Worm (Caenorhabditis elegans) whole organism, late embryonic: Measurements from ENCODE around the gene H03E18.1.

Source experiments
- C08G9.2 ChIP-seq: sonication (generic microtip); optimal IDR thresholded peaks from 2 replicates; lab custom pipeline; 2016; ENCODE audit warnings: mild to moderate bottlenecking, missing genetic modification characterization, moderate library complexity, missing compliant biosample characterization
- K09A11.1 ChIP-seq: sonication (generic microtip); optimal IDR thresholded peaks from 2 replicates; lab custom pipeline; 2017; ENCODE audit warnings: antibody characterized with exemption, mild to moderate bottlenecking, missing genetic modification characterization, missing compliant biosample characterization; ENCODE audit not compliant: insufficient read depth
- ahr-1 ChIP-seq: sonication (generic microtip); optimal IDR thresholded peaks from 2 replicates; lab custom pipeline; 2016; ENCODE audit warnings: missing genetic modification characterization, missing compliant biosample characterization
- ama-1 ChIP-seq: fragments of 150-350 bp; optimal IDR thresholded peaks from 2 replicates; lab custom pipeline; 2014
- ceh-14 ChIP-seq: sonication (generic microtip); optimal IDR thresholded peaks from 2 replicates; lab custom pipeline; 2016; ENCODE audit warnings: missing genotype, missing genetic modification characterization, missing compliant biosample characterization
- ceh-18 ChIP-seq: sonication (generic microtip); optimal IDR thresholded peaks from 2 replicates; lab custom pipeline; 2016; ENCODE audit warnings: missing genetic modification characterization, missing compliant biosample characterization
- ceh-2 ChIP-seq: sonication (generic microtip); optimal IDR thresholded peaks from 2 replicates; lab custom pipeline; 2016; ENCODE audit warnings: missing genotype, missing genetic modification characterization, missing compliant biosample characterization
- ceh-22 ChIP-seq: sonication (generic microtip); optimal IDR thresholded peaks from 2 replicates; lab custom pipeline; 2017; ENCODE audit warnings: missing biosample characterization, missing genetic modification characterization
- ceh-31 ChIP-seq: sonication (generic microtip); optimal IDR thresholded peaks from 2 replicates; lab custom pipeline; 2016; ENCODE audit warnings: missing genetic modification characterization, missing compliant biosample characterization
- ceh-34 ChIP-seq: sonication (generic microtip); optimal IDR thresholded peaks from 2 replicates; lab custom pipeline; 2016; ENCODE audit warnings: mild to moderate bottlenecking, missing genetic modification characterization, missing compliant biosample characterization
- ceh-48 ChIP-seq: sonication (generic microtip); optimal IDR thresholded peaks from 2 replicates; lab custom pipeline; 2016; ENCODE audit warnings: missing genetic modification characterization, inconsistent platforms, missing compliant biosample characterization
- che-1 ChIP-seq: sonication (generic microtip); optimal IDR thresholded peaks from 2 replicates; lab custom pipeline; 2016; ENCODE audit warnings: mild to moderate bottlenecking, missing genetic modification characterization, missing compliant biosample characterization
- dve-1 ChIP-seq: sonication (generic microtip); optimal IDR thresholded peaks from 2 replicates; lab custom pipeline; 2017; ENCODE audit warnings: antibody characterized with exemption, mild to moderate bottlenecking, missing genetic modification characterization, missing compliant biosample characterization
- elt-2 ChIP-seq: sonication (generic microtip); optimal IDR thresholded peaks from 2 replicates; lab custom pipeline; 2016; ENCODE audit warnings: missing genetic modification reagents, missing genetic modification characterization, missing compliant biosample characterization
- eyg-1 ChIP-seq: sonication (generic microtip); optimal IDR thresholded peaks from 2 replicates; lab custom pipeline; 2016; ENCODE audit warnings: missing genotype, missing genetic modification characterization, missing compliant biosample characterization
- hlh-13 ChIP-seq: fragments of 200-800 bp; sonication (Bioruptor generic); optimal IDR thresholded peaks from 2 replicates; lab custom pipeline; 2018; ENCODE audit warnings: mild to moderate bottlenecking, missing genetic modification characterization, missing compliant biosample characterization
- hlh-15 ChIP-seq: sonication (generic microtip); optimal IDR thresholded peaks from 2 replicates; lab custom pipeline; 2016; ENCODE audit warnings: missing genetic modification characterization, missing compliant biosample characterization
- hlh-30 ChIP-seq: sonication (generic microtip); optimal IDR thresholded peaks from 2 replicates; lab custom pipeline; 2017; ENCODE audit warnings: antibody characterized with exemption, missing genetic modification characterization, missing compliant biosample characterization; ENCODE audit not compliant: insufficient read depth
- hlh-6 ChIP-seq: sonication (generic microtip); optimal IDR thresholded peaks from 2 replicates; lab custom pipeline; 2016; ENCODE audit warnings: missing genotype, missing genetic modification characterization, missing compliant biosample characterization
- hlh-8 ChIP-seq: sonication (generic microtip); optimal IDR thresholded peaks from 2 replicates; lab custom pipeline; 2016; ENCODE audit warnings: missing genotype, missing genetic modification characterization, missing compliant biosample characterization
- lim-6 ChIP-seq: sonication (generic microtip); optimal IDR thresholded peaks from 2 replicates; lab custom pipeline; 2016; ENCODE audit warnings: missing genetic modification characterization, missing compliant biosample characterization
- lin-11 ChIP-seq: fragments of 200-800 bp; sonication (Bioruptor generic); optimal IDR thresholded peaks from 2 replicates; lab custom pipeline; 2018; ENCODE audit warnings: mild to moderate bottlenecking, missing genetic modification characterization, missing compliant biosample characterization
- madf-2 ChIP-seq: sonication (generic microtip); optimal IDR thresholded peaks from 2 replicates; lab custom pipeline; 2017; ENCODE audit warnings: missing genetic modification characterization, missing compliant biosample characterization
- nfya-1 ChIP-seq: sonication (generic microtip); optimal IDR thresholded peaks from 2 replicates; lab custom pipeline; 2017; ENCODE audit warnings: missing genetic modification characterization, mild to moderate bottlenecking, missing compliant biosample characterization, antibody characterized with exemption, moderate library complexity
- npax-4 ChIP-seq: sonication (generic microtip); optimal IDR thresholded peaks from 2 replicates; lab custom pipeline; 2016; ENCODE audit warnings: missing genetic modification characterization, missing compliant biosample characterization
- pax-1 ChIP-seq: fragments of 150-350 bp; optimal IDR thresholded peaks from 2 replicates; lab custom pipeline; 2014; ENCODE audit warnings: missing biosample characterization, missing genetic modification characterization
- pha-2 ChIP-seq: sonication (generic microtip); optimal IDR thresholded peaks from 2 replicates; lab custom pipeline; 2017; ENCODE audit warnings: mild to moderate bottlenecking, missing genetic modification characterization, missing compliant biosample characterization
- pha-4 ChIP-seq: fragments of 150-350 bp; optimal IDR thresholded peaks from 2 replicates; lab custom pipeline; 2018; ENCODE audit warnings: missing biosample characterization, missing genetic modification reagents, missing genetic modification characterization
- pqm-1 ChIP-seq: sonication (generic microtip); optimal IDR thresholded peaks from 2 replicates; lab custom pipeline; 2016; ENCODE audit warnings: missing genetic modification characterization, missing compliant biosample characterization
- ref-2 ChIP-seq: sonication (generic microtip); optimal IDR thresholded peaks from 2 replicates; lab custom pipeline; 2016; ENCODE audit warnings: missing genetic modification characterization, missing compliant biosample characterization
- rnt-1 ChIP-seq: sonication (generic microtip); optimal IDR thresholded peaks from 2 replicates; lab custom pipeline; 2016; ENCODE audit warnings: missing genetic modification characterization, missing compliant biosample characterization
- sdc-2 ChIP-seq: sonication (generic microtip); optimal IDR thresholded peaks from 2 replicates; lab custom pipeline; 2016; ENCODE audit warnings: missing genotype, missing genetic modification characterization, missing compliant biosample characterization
- syd-9 ChIP-seq: sonication (generic microtip); optimal IDR thresholded peaks from 2 replicates; lab custom pipeline; 2016; ENCODE audit warnings: mild to moderate bottlenecking, missing genetic modification characterization, moderate library complexity, missing compliant biosample characterization
- tbx-2 ChIP-seq: sonication (generic microtip); optimal IDR thresholded peaks from 2 replicates; lab custom pipeline; 2016; ENCODE audit warnings: missing genetic modification characterization, missing compliant biosample characterization
- tbx-7 ChIP-seq: sonication (generic microtip); optimal IDR thresholded peaks from 2 replicates; lab custom pipeline; 2016; ENCODE audit warnings: missing genotype, missing genetic modification characterization, missing compliant biosample characterization
- unc-3 ChIP-seq, 2 experiments: fragments of 200-800 bp in 1 of 2; sonication (Bioruptor generic) in 1 of 2; sonication (generic microtip) in 1 of 2; conservative IDR thresholded peaks in 1 of 2; optimal IDR thresholded peaks in 1 of 2; 2 replicates each; pipeline versions ENCODE4 v1.3.6 to Lab custom; 2016 to 2022; ENCODE audit warnings: missing compliant biosample characterization in 2 of 2, missing genetic modification characterization in 2 of 2, missing genetic modification reagents in 1 of 2
- unc-42 ChIP-seq: sonication (generic microtip); optimal IDR thresholded peaks from 2 replicates; lab custom pipeline; 2016; ENCODE audit warnings: missing genotype, missing genetic modification characterization, missing compliant biosample characterization
- unc-55 ChIP-seq: sonication (generic microtip); optimal IDR thresholded peaks from 2 replicates; lab custom pipeline; 2017; ENCODE audit warnings: missing biosample characterization, missing genetic modification reagents, missing genetic modification characterization
- unc-86 ChIP-seq: sonication (generic microtip); optimal IDR thresholded peaks from 2 replicates; lab custom pipeline; 2016; ENCODE audit warnings: missing genetic modification characterization, missing compliant biosample characterization

H03E18.1 gene

DNA sequence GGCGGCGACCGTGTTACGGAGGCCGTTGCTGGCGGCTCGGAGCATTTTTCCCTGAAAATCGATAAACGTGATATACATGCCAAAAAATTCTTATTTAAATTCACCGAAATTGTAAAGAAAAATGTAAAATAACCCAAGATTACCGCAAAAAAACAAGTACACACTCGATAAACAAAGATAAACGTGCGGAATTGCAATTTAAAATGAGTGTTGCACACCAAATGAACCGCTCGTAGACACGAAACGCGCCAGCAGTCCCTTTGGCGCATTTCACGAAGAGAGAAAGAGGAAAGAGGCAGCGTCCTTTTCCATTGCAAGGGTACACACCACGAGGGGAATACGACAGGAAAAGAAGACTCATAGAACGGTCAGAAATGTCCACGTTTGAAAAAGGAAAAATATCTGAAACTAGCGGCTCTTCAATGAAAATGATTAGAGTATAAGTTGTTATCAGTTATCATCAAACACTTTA, 38.3 kb downstream of the H03E18.1 start, which contains the start of gene sdha-1 (continued):
- TF ChIP-seq unc-86 (tag; lab: Kevin White, UChicago) (no peak), pha-4 (tag; lab: Kevin White, UChicago) (no peak), pqm-1 (tag; lab: Kevin White, UChicago) (peak; percentile 42), unc-3 (GFP tag; conservative IDR thresholded peaks at IDR 0.05; lab: Robert Waterston, UW) (no peak), unc-3 (tag; optimal IDR thresholded peaks at IDR 0.05; lab: Kevin White, UChicago) (no peak), hlh-15 (tag; lab: Kevin White, UChicago) (no peak), ahr-1 (no peak), C08G9.2 (tag; lab: Kevin White, UChicago) (no peak), madf-2 (tag; lab: Kevin White, UChicago) (no peak), K09A11.1 (tag; lab: Kevin White, UChicago) (no peak), pax-1 (tag; lab: Kevin White, UChicago) (no peak), hlh-8 (tag; lab: Kevin White, UChicago) (no peak), pha-2 (no peak), tbx-2 (tag; lab: Kevin White, UChicago) (peak; percentile 54), lin-11 (no peak), ceh-34 (tag; lab: Kevin White, UChicago) (peak; percentile 41), unc-42 (tag; lab: Kevin White, UChicago) (peak; percentile 34), hlh-6 (tag; lab: Kevin White, UChicago) (no peak), npax-4 (tag; lab: Kevin White, UChicago) (no peak), hlh-13 (GFP tag; lab: Kevin White, UChicago) (no peak), syd-9 (tag; lab: Kevin White, UChicago) (no peak), eyg-1 (tag; lab: Kevin White, UChicago) (no peak), nfya-1 (tag; lab: Kevin White, UChicago) (peak; percentile 48), ceh-48 (tag; lab: Kevin White, UChicago) (no peak), ref-2 (tag; lab: Kevin White, UChicago) (peak; percentile 22), ama-1 (lab: Kevin White, UChicago) (no peak), rnt-1 (tag; lab: Kevin White, UChicago) (peak; percentile 23), lim-6 (tag; lab: Kevin White, UChicago) (no peak), ceh-14 (peak; percentile 8)

DNA sequence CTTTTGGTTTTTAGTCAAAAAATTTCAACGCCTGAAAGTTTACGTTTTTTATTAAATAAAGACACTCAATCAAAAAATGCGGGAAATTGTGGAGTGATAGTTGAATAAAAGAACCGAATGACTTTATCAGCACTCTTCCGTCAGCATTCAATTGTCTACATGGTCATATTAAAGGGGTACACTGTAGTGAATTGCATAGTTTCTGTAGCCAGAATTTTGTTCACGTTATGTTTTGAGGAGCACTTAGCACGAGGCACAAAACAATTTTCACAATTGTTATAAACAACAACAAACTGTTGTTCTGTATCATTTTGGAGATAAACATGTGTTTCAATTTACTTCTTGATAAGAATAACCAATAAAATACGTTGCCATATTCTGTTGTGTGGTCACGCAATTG, 41.4 kb downstream of the H03E18.1 start, which contains the start of gene D2021.4:
TSS of gene D2021.4 (minus strand) at position 48 of the 400 bp plus-strand sequence.
- TF ChIP-seq elt-2 (tag; lab: Kevin White, UChicago), result peak; percentile 31
- no peak for TF ChIP-seq ref-2 (tag; lab: Kevin White, UChicago)

DNA sequence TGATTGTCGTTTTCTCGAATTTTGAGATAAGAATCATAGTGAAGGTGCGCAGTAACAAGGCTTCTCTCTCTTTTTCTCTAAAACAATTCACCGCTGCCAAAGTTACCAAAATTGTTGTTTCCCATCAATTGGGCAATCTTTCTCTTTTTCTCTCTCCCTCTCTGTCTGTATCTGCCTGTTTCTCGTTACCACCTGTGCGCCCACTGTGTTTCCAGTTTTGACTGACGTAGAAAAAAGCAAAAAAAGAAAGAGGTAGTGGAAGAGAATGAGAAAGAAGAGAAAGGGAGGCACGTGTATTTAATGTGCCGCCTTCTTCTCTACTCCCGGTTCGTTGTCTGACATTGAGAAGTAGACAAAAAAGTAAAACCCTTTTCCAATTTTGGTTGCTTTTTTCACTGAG, 42.4 kb downstream of the H03E18.1 start:
- TF ChIP-seq ceh-18 (tag; lab: Kevin White, UChicago) (peak; percentile 43), pax-1 (tag; lab: Kevin White, UChicago) (no peak), ceh-31 (peak; percentile 14)

DNA sequence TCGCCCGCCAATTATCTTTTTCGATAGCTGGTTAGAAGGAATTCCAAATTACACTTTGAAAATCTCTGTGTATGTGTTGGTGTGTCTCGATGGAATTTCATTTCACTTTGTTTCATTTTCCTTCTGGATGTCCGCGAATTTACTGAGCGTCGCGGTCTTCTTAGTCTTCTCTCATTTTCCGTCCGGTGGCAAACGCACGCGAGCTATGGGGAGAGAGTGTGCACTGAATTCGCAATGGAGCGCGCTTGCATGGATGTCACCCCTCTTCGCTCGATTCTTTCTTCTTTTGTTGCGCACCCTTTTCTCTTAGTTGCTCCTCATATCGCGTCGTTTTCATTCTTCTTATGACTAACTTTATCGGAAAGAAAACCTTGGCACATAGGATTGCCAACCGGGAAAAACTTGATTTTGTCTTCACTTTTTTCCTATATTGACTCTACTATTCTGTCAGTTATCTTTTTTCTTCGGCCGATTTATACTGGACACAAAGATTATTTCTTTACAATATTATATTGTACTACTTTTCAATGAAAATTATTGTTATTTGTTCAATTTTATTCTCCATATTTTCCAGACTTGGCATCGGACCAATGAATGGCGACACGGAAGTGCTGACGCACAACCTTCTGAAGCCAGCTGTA, 44.1 kb downstream of the H03E18.1 start, which contains the start of gene dhhc-14:
TSS of gene dhhc-14 (plus strand) at position 591 of the 641 bp plus-strand sequence.
- TF ChIP-seq ref-2 (tag; lab: Kevin White, UChicago), result peak; percentile 61
- no peak for TF ChIP-seq che-1 (tag; lab: Kevin White, UChicago)
- no peak for TF ChIP-seq unc-3 (GFP tag; conservative IDR thresholded peaks at IDR 0.05; lab: Robert Waterston, UW)
- no peak for TF ChIP-seq unc-3 (tag; optimal IDR thresholded peaks at IDR 0.05; lab: Kevin White, UChicago)
- TF ChIP-seq C08G9.2 (tag; lab: Kevin White, UChicago), result peak; percentile 1
- TF ChIP-seq unc-55 (GFP tag; lab: Kevin White, UChicago), result peak; percentile 31
- no peak for TF ChIP-seq K09A11.1 (tag; lab: Kevin White, UChicago)
- TF ChIP-seq rnt-1 (tag; lab: Kevin White, UChicago), result peak; percentile 26
- TF ChIP-seq dve-1, result no peak
- peak; percentile 28 for TF ChIP-seq pax-1 (tag; lab: Kevin White, UChicago)
- TF ChIP-seq ceh-18 (tag; lab: Kevin White, UChicago), result peak; percentile 74
- TF ChIP-seq ceh-34 (tag; lab: Kevin White, UChicago), result peak; percentile 41
- peak; percentile 16 for TF ChIP-seq madf-2 (tag; lab: Kevin White, UChicago)
- peak; percentile 70 for TF ChIP-seq nfya-1 (tag; lab: Kevin White, UChicago)
- TF ChIP-seq tbx-7 (tag; lab: Kevin White, UChicago), result peak; percentile 10
- no peak for TF ChIP-seq ceh-22 (tag; lab: Kevin White, UChicago)
- TF ChIP-seq ceh-31, result peak; percentile 77
- TF ChIP-seq syd-9 (tag; lab: Kevin White, UChicago), result peak; percentile 17
- peak; percentile 74 for TF ChIP-seq unc-42 (tag; lab: Kevin White, UChicago)
- TF ChIP-seq tbx-2 (tag; lab: Kevin White, UChicago), result peak; percentile 79
- peak; percentile 47 for TF ChIP-seq elt-2 (tag; lab: Kevin White, UChicago)
- peak; percentile 64 for TF ChIP-seq hlh-30 (tag; lab: Kevin White, UChicago)
- TF ChIP-seq ceh-2 (tag; lab: Kevin White, UChicago), result peak; percentile 47
- TF ChIP-seq sdc-2 (tag; lab: Kevin White, UChicago), result peak; percentile 63
